Fruit fly (Drosophila melanogaster): ENCODE data around the gene C1GalTA.

Gene C1GalTA

DNA sequence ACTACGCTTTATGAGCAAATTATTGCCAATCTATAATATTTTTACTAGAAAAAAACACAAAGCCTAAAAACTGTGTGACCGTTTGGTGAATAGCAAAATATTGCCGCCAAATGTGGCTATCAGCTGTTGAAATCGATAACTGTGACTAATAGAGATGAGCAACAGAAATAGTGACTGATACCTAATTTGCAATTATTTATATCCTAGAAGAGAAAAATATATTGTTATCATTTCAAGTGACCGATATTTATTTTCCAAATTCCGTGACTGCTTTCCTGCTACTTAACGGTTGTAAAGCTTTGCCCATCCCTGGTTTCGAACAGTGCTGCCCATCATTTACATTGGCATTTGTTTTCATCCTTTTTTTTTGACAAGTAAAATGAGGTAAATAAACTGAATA, 46.3 kb upstream of the C1GalTA start, which contains the start of the genes alien and CG18661 (continued):
- peak; percentile 40 for TF ChIP-seq CG16863 (GFP tag; optimal IDR thresholded peaks at IDR 0.05)
- TF ChIP-seq dpn (GFP tag; optimal IDR thresholded peaks at IDR 0.05) = peak; percentile 93 to 96
- peak; percentile 76 for TF ChIP-seq shn (GFP tag; optimal IDR thresholded peaks at IDR 0.05)
- peak; percentile 44 for TF ChIP-seq Dp (GFP tag; optimal IDR thresholded peaks at IDR 0.05)
- peak; percentile 80 for TF ChIP-seq ewg (GFP tag; optimal IDR thresholded peaks at IDR 0.05)
- no peak for TF ChIP-seq eve (GFP tag; optimal IDR thresholded peaks at IDR 0.05)
- peak; percentile 74 for TF ChIP-seq CG31224 (GFP tag; IDR thresholded peaks at IDR 0.05)
- peak; percentile 91 for TF ChIP-seq ken (GFP tag; IDR thresholded peaks at IDR 0.05)
- TF ChIP-seq HLHmδ (GFP tag; optimal IDR thresholded peaks at IDR 0.05) = no peak
- TF ChIP-seq sens (GFP tag) = peak; percentile 98
- TF ChIP-seq CG43689 (GFP tag; IDR thresholded peaks at IDR 0.05) = peak; percentile 55; the same call in 1 of the 2 replicates
- peak; percentile 46 for TF ChIP-seq CG8388 (GFP tag; optimal IDR thresholded peaks at IDR 0.05)
- peak; percentile 86 for TF ChIP-seq CG7786 (GFP tag; optimal IDR thresholded peaks at IDR 0.05)
- peak; percentile 81 for TF ChIP-seq phol (tag; optimal IDR thresholded peaks at IDR 0.05)
- peak; percentile 88 for TF ChIP-seq CG10959 (GFP tag; IDR thresholded peaks at IDR 0.05)
- peak; percentile 88 for TF ChIP-seq dm (GFP tag; optimal IDR thresholded peaks at IDR 0.05)
- peak; percentile 34 for TF ChIP-seq twi (tag; optimal IDR thresholded peaks at IDR 0.05)
- TF ChIP-seq dimm (GFP tag; IDR thresholded peaks at IDR 0.05) = peak; percentile 89
- peak; percentile 89 for TF ChIP-seq chm (GFP tag; IDR thresholded peaks at IDR 0.05)
- TF ChIP-seq CG6765 (GFP tag; optimal IDR thresholded peaks at IDR 0.05) = no peak
- peak; percentile 82 for TF ChIP-seq so (GFP tag; IDR thresholded peaks at IDR 0.05)
- peak; percentile 67; the same call in 2 of the 3 replicates for TF ChIP-seq CG11560 (tag; IDR thresholded peaks at IDR 0.05)
- peak; percentile 51; the same call in 1 of the 2 replicates for TF ChIP-seq toy (GFP tag; IDR thresholded peaks at IDR 0.05)
- peak; percentile 48 for TF ChIP-seq B-H2 (GFP tag; optimal IDR thresholded peaks at IDR 0.05)
- TF ChIP-seq Hmr (GFP tag; optimal IDR thresholded peaks at IDR 0.05) = peak; percentile 83
- peak; percentile 35 for TF ChIP-seq CG3281 (GFP tag; optimal IDR thresholded peaks at IDR 0.05)
- peak; percentile 92 for TF ChIP-seq Gug (GFP tag; IDR thresholded peaks at IDR 0.05)
- TF ChIP-seq CG30020 (tag; optimal IDR thresholded peaks at IDR 0.05) = peak; percentile 61
- TF ChIP-seq lab (GFP tag; optimal IDR thresholded peaks at IDR 0.05) = peak; percentile 72
- TF ChIP-seq Bdp1 (GFP tag; optimal IDR thresholded peaks at IDR 0.05) = peak; percentile 25
- TF ChIP-seq ro (GFP tag; IDR thresholded peaks at IDR 0.05) = peak; percentile 65
- peak; percentile 81 for TF ChIP-seq CG13287 (GFP tag; IDR thresholded peaks at IDR 0.05; ENCODE audit: partially characterized antibody)
- peak; percentile 45 for TF ChIP-seq Neu2 (GFP tag; optimal IDR thresholded peaks at IDR 0.05; ENCODE audit: borderline replicate concordance)
- TF ChIP-seq ham (GFP tag; IDR thresholded peaks at IDR 0.05) = peak; percentile 71; the same call in 1 of the 2 replicates
- peak; percentile 74 for TF ChIP-seq Dref (GFP tag; IDR thresholded peaks at IDR 0.05)
- TF ChIP-seq Fer1 (GFP tag; optimal IDR thresholded peaks at IDR 0.05) = peak; percentile 54
- TF ChIP-seq CG15696 (tag; optimal IDR thresholded peaks at IDR 0.05) = peak; percentile 77
- no peak for TF ChIP-seq sc (optimal IDR thresholded peaks at IDR 0.05)
- TF ChIP-seq sc (GFP tag; optimal IDR thresholded peaks at IDR 0.05) = no peak
- peak; percentile 91 for TF ChIP-seq lmd (GFP tag; IDR thresholded peaks at IDR 0.05)
- TF ChIP-seq CG17359 (tag; optimal IDR thresholded peaks at IDR 0.05) = peak; percentile 57
- peak; percentile 21 for TF ChIP-seq salm (tag; optimal IDR thresholded peaks at IDR 0.05)
- peak; percentile 83 for TF ChIP-seq CG10209 (GFP tag; optimal IDR thresholded peaks at IDR 0.05)
- peak; percentile 98 for TF ChIP-seq Xbp1 (GFP tag; optimal IDR thresholded peaks at IDR 0.05)
- peak; percentile 84 for TF ChIP-seq B-H1 (GFP tag; IDR thresholded peaks at IDR 0.05)
- TF ChIP-seq CG10543 (GFP tag; optimal IDR thresholded peaks at IDR 0.05) = peak; percentile 33
- peak; percentile 66 for TF ChIP-seq crol (GFP tag; IDR thresholded peaks at IDR 0.05)
- TF ChIP-seq mld (GFP tag; IDR thresholded peaks at IDR 0.05; ENCODE audit: partially characterized antibody) = no peak
- TF ChIP-seq Eip74EF (GFP tag; optimal IDR thresholded peaks at IDR 0.05) = no peak
- no peak for TF ChIP-seq CG31365 (tag; optimal IDR thresholded peaks at IDR 0.05)
- peak; percentile 14 for TF ChIP-seq Deaf1 (tag; optimal IDR thresholded peaks at IDR 0.05)

Measured in whole organism, embryonic.